Worm (Caenorhabditis elegans) whole organism, midembryonic: ENCODE measurements around the gene lgc-13.

Source experiments
- T22C8.4 ChIP-seq: fragments of 200-800 bp; sonication (Bioruptor generic); IDR thresholded peaks from 2 replicates; pipeline ENCODE4 v1.3.6; 2022; ENCODE audit warnings: missing genetic modification characterization, missing compliant biosample characterization
- cog-1 ChIP-seq: sonication (generic microtip); optimal IDR thresholded peaks from 2 replicates; lab custom pipeline; 2016; ENCODE audit warnings: missing genetic modification characterization, missing compliant biosample characterization
- flt-1 ChIP-seq: fragments of 200-800 bp; sonication (Bioruptor generic); IDR thresholded peaks from 2 replicates; pipeline ENCODE4 v1.3.6; 2022; ENCODE audit warnings: missing genetic modification characterization, missing compliant biosample characterization
- klf-2 ChIP-seq: fragments of 200-800 bp; sonication (Bioruptor generic); conservative IDR thresholded peaks from 2 replicates; pipeline ENCODE4 v1.3.6; 2022; ENCODE audit warnings: missing genetic modification reagents, missing genetic modification characterization, missing compliant biosample characterization
- med-1 ChIP-seq: sonication (generic microtip); optimal IDR thresholded peaks from 2 replicates; lab custom pipeline; 2017; ENCODE audit warnings: missing genetic modification characterization, mild to moderate bottlenecking, missing compliant biosample characterization, antibody characterized with exemption, missing genetic modification reagents; ENCODE audit not compliant: insufficient read depth
- ref-1 ChIP-seq: fragments of 200-800 bp; sonication (Bioruptor generic); conservative IDR thresholded peaks from 2 replicates; pipeline ENCODE4 v1.3.6; 2022; ENCODE audit warnings: missing genetic modification reagents, missing genetic modification characterization, missing compliant biosample characterization
- tab-1 ChIP-seq: fragments of 200-800 bp; sonication (Bioruptor generic); IDR thresholded peaks from 2 replicates; pipeline ENCODE4 v1.3.6; 2022; ENCODE audit warnings: missing genetic modification characterization, missing compliant biosample characterization
- ztf-23 ChIP-seq: fragments of 200-800 bp; sonication (Bioruptor generic); IDR thresholded peaks from 2 replicates; pipeline ENCODE4 v1.3.6; 2022; ENCODE audit warnings: missing genetic modification reagents, missing genetic modification characterization, missing compliant biosample characterization
- ztf-29 ChIP-seq: fragments of 200-800 bp; sonication (Bioruptor generic); IDR thresholded peaks from 2 replicates; pipeline ENCODE4 v1.3.6; 2022; ENCODE audit warnings: missing genetic modification reagents, missing genetic modification characterization, missing compliant biosample characterization

Gene lgc-13

DNA sequence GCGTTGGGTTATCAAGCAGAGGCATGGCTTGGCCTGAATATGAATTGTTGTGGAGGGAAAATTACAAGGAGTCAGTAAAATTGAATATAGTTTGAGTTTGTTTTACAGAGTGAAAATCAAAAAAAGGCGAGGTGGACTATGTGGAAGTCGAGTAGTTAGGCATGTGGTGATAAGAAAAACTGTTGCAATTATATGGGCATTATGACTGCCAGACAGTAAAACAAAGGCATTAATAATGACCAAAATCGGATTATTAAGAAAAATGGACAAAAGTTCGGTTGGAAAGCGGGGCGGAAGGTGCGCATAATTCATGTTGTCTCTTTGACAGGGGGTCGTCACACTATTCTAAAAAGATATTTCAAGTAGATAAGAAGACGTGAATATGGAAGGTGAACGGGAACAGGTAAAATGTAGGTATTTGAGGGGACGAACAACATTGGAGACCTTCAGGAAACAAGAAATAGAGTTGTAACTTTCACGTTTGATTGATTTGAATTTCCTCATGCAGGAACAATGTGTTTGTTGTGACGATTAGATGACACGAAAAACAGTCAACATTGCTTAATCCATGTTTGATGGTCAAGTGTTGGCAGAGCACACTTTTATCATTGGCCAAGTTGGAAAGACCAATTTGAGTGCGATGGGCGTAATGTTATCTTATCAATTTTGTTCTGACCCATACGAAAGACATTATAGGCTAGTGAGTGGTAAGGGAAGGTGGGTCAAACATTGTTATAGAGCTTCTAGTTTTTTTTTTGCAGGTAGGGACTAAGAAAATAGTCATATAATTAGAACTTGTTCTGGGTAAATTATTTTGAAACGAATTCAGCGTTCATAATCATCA, 45.3 kb downstream of the lgc-13 start, which contains the start of gene mfsd-11:
Gene mfsd-11 (minus strand): TSS at position 51 of the 844 bp plus-strand sequence.
- no peak for TF ChIP-seq ref-1 (GFP tag; lab: Robert Waterston, UW)
- TF ChIP-seq flt-1, result no peak
- no peak for TF ChIP-seq T22C8.4
- TF ChIP-seq klf-2 (GFP tag; lab: Robert Waterston, UW), result no peak
- no peak for TF ChIP-seq med-1 (GFP tag; lab: Kevin White, UChicago)
- TF ChIP-seq ztf-23 (GFP tag; lab: Robert Waterston, UW), result no peak
- TF ChIP-seq ztf-29 (GFP tag; lab: Robert Waterston, UW), result no peak
- no peak for TF ChIP-seq tab-1 (GFP tag; lab: Robert Waterston, UW)
- TF ChIP-seq cog-1, result no peak

DNA sequence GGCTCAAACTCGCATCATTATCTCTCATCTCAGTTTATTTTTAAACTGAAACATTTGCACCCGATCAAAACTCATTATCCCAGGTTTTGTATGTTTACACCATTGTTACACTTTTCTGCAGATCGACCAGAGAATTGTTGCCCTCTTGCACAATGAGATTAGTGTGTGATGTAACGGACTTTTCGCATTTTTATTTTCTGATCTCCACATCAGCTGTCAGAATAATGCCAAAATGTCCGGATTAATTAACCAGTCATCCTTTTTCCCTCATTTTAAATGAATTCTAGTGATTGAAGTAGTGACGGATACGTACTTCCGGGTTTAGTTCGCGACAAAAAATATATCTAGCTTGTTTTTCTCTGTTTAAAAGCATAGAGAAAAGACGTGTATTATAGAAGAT, 49.7 kb downstream of the lgc-13 start:
- no peak for TF ChIP-seq tab-1 (GFP tag; lab: Robert Waterston, UW)
- TF ChIP-seq cog-1, result peak; percentile 0

DNA sequence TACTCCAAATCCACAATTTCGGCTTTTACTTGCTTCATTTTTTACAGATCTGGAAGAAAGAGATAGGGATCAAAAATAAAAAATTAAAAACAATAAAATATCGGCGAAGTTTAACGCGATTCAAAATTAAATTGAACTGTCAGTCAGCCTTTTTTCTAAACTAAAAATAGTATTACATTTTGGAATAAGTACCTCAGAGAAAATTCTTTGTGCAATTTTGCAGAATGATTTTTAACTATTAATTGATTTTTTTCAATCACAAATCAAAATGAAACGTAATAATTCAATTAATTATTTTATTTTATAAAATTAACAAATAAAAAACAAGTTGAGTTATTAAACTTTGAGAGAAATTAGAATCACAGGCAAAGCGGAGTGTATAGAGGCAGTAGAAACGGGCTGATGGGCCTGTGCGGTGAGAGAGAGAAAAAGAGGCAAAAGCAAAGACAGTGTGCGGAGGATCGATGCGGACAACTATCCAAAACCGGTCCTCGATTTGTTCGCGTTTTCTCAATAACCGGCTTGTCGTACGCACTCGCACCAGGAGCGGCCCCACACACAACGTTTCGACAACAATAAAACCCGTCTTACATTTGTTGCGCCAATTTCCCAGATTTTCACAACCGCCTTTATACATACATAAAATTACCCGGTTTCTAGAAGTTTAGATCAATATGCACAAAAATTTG, 51.2 kb downstream of the lgc-13 start, which contains the start of gene F57G12.2:
Gene F57G12.2 (minus strand): TSS at position 51 of the 689 bp plus-strand sequence.
- no peak for TF ChIP-seq ztf-23 (GFP tag; lab: Robert Waterston, UW)
